Worm (Caenorhabditis elegans) whole organism, L3 larva: ENCODE data around the gene F42A10.7.

Source experiments
- R02D3.7 ChIP-seq: fragments of 150-350 bp; optimal IDR thresholded peaks from 2 replicates; lab custom pipeline; 2014; ENCODE audit warnings: missing biosample characterization, missing genetic modification characterization
- aly-2 ChIP-seq: fragments of 150-350 bp; optimal IDR thresholded peaks from 2 replicates; lab custom pipeline; 2014; ENCODE audit warnings: missing biosample characterization, missing genetic modification characterization
- ama-1 ChIP-seq: fragments of 150-350 bp; optimal IDR thresholded peaks from 2 replicates; lab custom pipeline; 2018
- ceh-16 ChIP-seq: sonication (generic microtip); optimal IDR thresholded peaks from 2 replicates; lab custom pipeline; 2017; ENCODE audit warnings: missing biosample characterization, missing genetic modification characterization
- ceh-28 ChIP-seq: fragments of 150-350 bp; optimal IDR thresholded peaks from 2 replicates; lab custom pipeline; 2014; ENCODE audit warnings: missing biosample characterization, missing genetic modification reagents, missing genetic modification characterization
- ceh-82 ChIP-seq: fragments of 150-350 bp; optimal IDR thresholded peaks from 2 replicates; lab custom pipeline; 2014; ENCODE audit warnings: missing biosample characterization, missing genetic modification characterization
- ceh-9 ChIP-seq: sonication (generic microtip); optimal IDR thresholded peaks from 2 replicates; lab custom pipeline; 2018; ENCODE audit warnings: missing biosample characterization, missing genetic modification characterization
- egl-27 ChIP-seq: sonication (generic microtip); optimal IDR thresholded peaks from 4 replicates; lab custom pipeline; 2017; ENCODE audit warnings: missing biosample characterization, missing genetic modification reagents, missing genetic modification characterization
- egl-5 ChIP-seq: fragments of 150-350 bp; optimal IDR thresholded peaks from 2 replicates; lab custom pipeline; 2017; ENCODE audit warnings: missing biosample characterization, missing genetic modification reagents, missing genetic modification characterization, inconsistent platforms
- elt-1 ChIP-seq: fragments of 150-350 bp; optimal IDR thresholded peaks from 2 replicates; lab custom pipeline; 2014; ENCODE audit warnings: missing biosample characterization, missing genetic modification characterization
- elt-2 ChIP-seq: sonication (generic microtip); optimal IDR thresholded peaks from 2 replicates; lab custom pipeline; 2016; ENCODE audit warnings: missing genetic modification reagents, mild to moderate bottlenecking, missing genetic modification characterization, missing compliant biosample characterization
- elt-3 ChIP-seq, 3 experiments: fragments of 150-350 bp in 1 of 3; sonication (generic microtip) in 2 of 3; optimal IDR thresholded peaks; 2 replicates in 2 of 3; 4 replicates in 1 of 3; lab custom pipeline; 2014 to 2017; ENCODE audit warnings: missing biosample characterization in 3 of 3, missing genetic modification characterization in 3 of 3
- eor-1 ChIP-seq, 2 experiments: fragments of 150-350 bp; optimal IDR thresholded peaks; 2 replicates each; lab custom pipeline; 2014 to 2018; ENCODE audit warnings: missing biosample characterization in 2 of 2, missing genetic modification characterization in 2 of 2
- fkh-10 ChIP-seq: sonication (generic microtip); optimal IDR thresholded peaks from 2 replicates; lab custom pipeline; 2017; ENCODE audit warnings: missing biosample characterization, missing genetic modification reagents, missing genetic modification characterization
- hmg-11 ChIP-seq: sonication (generic microtip); optimal IDR thresholded peaks from 2 replicates; lab custom pipeline; 2016; ENCODE audit warnings: missing genetic modification characterization, missing compliant biosample characterization
- jun-1 ChIP-seq: fragments of 150-350 bp; optimal IDR thresholded peaks from 2 replicates; lab custom pipeline; 2014; ENCODE audit warnings: missing biosample characterization, missing genetic modification reagents, missing genetic modification characterization
- lin-15B ChIP-seq: fragments of 150-350 bp; optimal IDR thresholded peaks from 2 replicates; lab custom pipeline; 2014; ENCODE audit warnings: missing biosample characterization, missing genetic modification characterization
- lin-39 ChIP-seq: fragments of 150-350 bp; optimal IDR thresholded peaks from 2 replicates; lab custom pipeline; 2018; ENCODE audit warnings: missing biosample characterization, missing genetic modification reagents, missing genetic modification characterization
- lsy-12 ChIP-seq: sonication (generic microtip); optimal IDR thresholded peaks from 2 replicates; lab custom pipeline; 2016; ENCODE audit warnings: mild to moderate bottlenecking, missing genetic modification characterization, missing compliant biosample characterization
- mdl-1 ChIP-seq: fragments of 150-350 bp; optimal IDR thresholded peaks from 2 replicates; lab custom pipeline; 2014; ENCODE audit warnings: missing biosample characterization, missing genetic modification characterization
- mml-1 ChIP-seq: fragments of 150-350 bp; sonication (generic microtip); optimal IDR thresholded peaks from 3 replicates; lab custom pipeline; 2014; ENCODE audit warnings: missing biosample characterization, missing genetic modification characterization
- nfya-1 ChIP-seq: sonication (generic microtip); optimal IDR thresholded peaks from 2 replicates; lab custom pipeline; 2017; ENCODE audit warnings: missing genetic modification characterization, mild to moderate bottlenecking, missing compliant biosample characterization, antibody characterized with exemption, moderate library complexity; ENCODE audit not compliant: insufficient read depth
- nhr-11 ChIP-seq: fragments of 150-350 bp; optimal IDR thresholded peaks from 2 replicates; lab custom pipeline; 2014; ENCODE audit warnings: missing biosample characterization, missing genetic modification characterization
- nhr-12 ChIP-seq: fragments of 150-350 bp; optimal IDR thresholded peaks from 2 replicates; lab custom pipeline; 2014; ENCODE audit warnings: missing biosample characterization, missing genetic modification characterization
- nhr-23 ChIP-seq: fragments of 150-350 bp; optimal IDR thresholded peaks from 2 replicates; lab custom pipeline; 2014; ENCODE audit warnings: missing biosample characterization, missing genetic modification reagents, missing genetic modification characterization
- nhr-237 ChIP-seq: fragments of 150-350 bp; optimal IDR thresholded peaks from 2 replicates; lab custom pipeline; 2014; ENCODE audit warnings: missing biosample characterization, missing genetic modification characterization
- nhr-25 ChIP-seq: sonication (generic microtip); optimal IDR thresholded peaks from 2 replicates; lab custom pipeline; 2017; ENCODE audit warnings: missing biosample characterization, missing genetic modification characterization
- nhr-28 ChIP-seq: fragments of 150-350 bp; optimal IDR thresholded peaks from 2 replicates; lab custom pipeline; 2014; ENCODE audit warnings: missing biosample characterization, missing genetic modification characterization
- nhr-43 ChIP-seq: sonication (generic microtip); optimal IDR thresholded peaks from 2 replicates; lab custom pipeline; 2016; ENCODE audit warnings: mild to moderate bottlenecking, missing genetic modification characterization, missing compliant biosample characterization; ENCODE audit not compliant: poor library complexity, severe bottlenecking
- pha-4 ChIP-seq: fragments of 150-350 bp; optimal IDR thresholded peaks from 2 replicates; lab custom pipeline; 2014; ENCODE audit warnings: missing biosample characterization, missing genetic modification reagents, missing genetic modification characterization
- pqm-1 ChIP-seq: fragments of 150-350 bp; optimal IDR thresholded peaks from 2 replicates; lab custom pipeline; 2017; ENCODE audit warnings: missing biosample characterization, missing genetic modification characterization, inconsistent platforms
- sea-2 ChIP-seq: fragments of 150-350 bp; sonication (generic microtip); optimal IDR thresholded peaks from 4 replicates; lab custom pipeline; 2014; ENCODE audit warnings: missing biosample characterization, missing genetic modification reagents, missing genetic modification characterization
- skn-1 ChIP-seq: fragments of 150-350 bp; optimal IDR thresholded peaks from 2 replicates; lab custom pipeline; 2014; ENCODE audit warnings: missing biosample characterization, missing genetic modification characterization
- snpc-4 ChIP-seq: fragments of 150-350 bp; optimal IDR thresholded peaks from 2 replicates; lab custom pipeline; 2014; ENCODE audit warnings: missing biosample characterization, missing genetic modification characterization
- tbx-2 ChIP-seq: sonication (generic microtip); optimal IDR thresholded peaks from 2 replicates; lab custom pipeline; 2016; ENCODE audit warnings: mild to moderate bottlenecking, missing genetic modification characterization, missing compliant biosample characterization
- unc-39 ChIP-seq: sonication (generic microtip); optimal IDR thresholded peaks from 4 replicates; lab custom pipeline; 2017; ENCODE audit warnings: missing biosample characterization, missing genetic modification characterization
- unc-62 ChIP-seq: fragments of 150-350 bp; sonication (generic microtip); optimal IDR thresholded peaks from 4 replicates; lab custom pipeline; 2014; ENCODE audit warnings: missing biosample characterization, missing genetic modification reagents, missing genetic modification characterization
- zag-1 ChIP-seq: fragments of 150-350 bp; optimal IDR thresholded peaks from 2 replicates; lab custom pipeline; 2014; ENCODE audit warnings: missing biosample characterization, missing genetic modification characterization
- ztf-4 ChIP-seq: fragments of 150-350 bp; optimal IDR thresholded peaks from 2 replicates; lab custom pipeline; 2014; ENCODE audit warnings: missing biosample characterization, missing genetic modification characterization

The F42A10.7 gene

ce11 chrIII:6180294-6180693 lies 1.8 kb upstream of the F42A10.7 start:
- no peak for TF ChIP-seq ama-1 (lab: Kevin White, UChicago)
- no peak for TF ChIP-seq snpc-4 (tag; lab: Kevin White, UChicago)
- TF ChIP-seq pqm-1: peak; percentile 87
- no peak for TF ChIP-seq nhr-28
- no peak for TF ChIP-seq nhr-43 (tag; lab: Kevin White, UChicago)
- no peak for TF ChIP-seq ceh-9 (tag; lab: Kevin White, UChicago)
- TF ChIP-seq jun-1 (tag; lab: Kevin White, UChicago): peak; percentile 51
- TF ChIP-seq pha-4 (tag; lab: Kevin White, UChicago): peak; percentile 55
- no peak for TF ChIP-seq elt-1 (tag; lab: Kevin White, UChicago)
- peak; percentile 66 for TF ChIP-seq skn-1 (tag; lab: Kevin White, UChicago)
- TF ChIP-seq elt-3 (tag; optimal IDR thresholded peaks at IDR 0.05; lab: Kevin White, UChicago): no peak
- TF ChIP-seq hmg-11 (tag; lab: Kevin White, UChicago): no peak
- no peak for TF ChIP-seq nhr-12 (tag; lab: Kevin White, UChicago)
- TF ChIP-seq nhr-11: no peak
- TF ChIP-seq elt-2: peak; percentile 96
- TF ChIP-seq mml-1 (tag; lab: Kevin White, UChicago): no peak

- TF ChIP-seq jun-1 (tag; lab: Kevin White, UChicago) (peak; percentile 69), pha-4 (tag; lab: Kevin White, UChicago) (peak; percentile 62), egl-27 (tag; lab: Kevin White, UChicago) (no peak), nhr-12 (tag; lab: Kevin White, UChicago) (no peak), nfya-1 (tag; lab: Kevin White, UChicago) (no peak), pqm-1 (peak; percentile 95), mdl-1 (tag; lab: Kevin White, UChicago) (peak; percentile 9), elt-2 (peak; percentile 96)
Measured at ce11 chrIII:6179062-6179461, 576 bp upstream of the F42A10.7 start.

ce11 chrIII:6177631-6178030 lies 855 bp downstream of the F42A10.7 start:
- TF ChIP-seq zag-1 (tag; lab: Kevin White, UChicago): no peak
- TF ChIP-seq lin-15B (tag; lab: Kevin White, UChicago): no peak
- no peak for TF ChIP-seq nhr-237
- no peak for TF ChIP-seq egl-27 (tag; lab: Kevin White, UChicago)
- TF ChIP-seq jun-1 (tag; lab: Kevin White, UChicago): no peak
- TF ChIP-seq pha-4 (tag; lab: Kevin White, UChicago): peak; percentile 56
- TF ChIP-seq unc-62 (GFP tag; lab: Kevin White, UChicago): no peak
- TF ChIP-seq elt-2: peak; percentile 55

- TF ChIP-seq elt-2: peak; percentile 27
- no peak for TF ChIP-seq R02D3.7
Measured at ce11 chrIII:6176761-6177160, 1.7 kb downstream of the F42A10.7 start, which contains the start of gene F42A10.6. Gene F42A10.6, minus strand, starts transcription at chrIII:6176861.

- TF ChIP-seq fkh-10 (GFP tag; lab: Kevin White, UChicago) (no peak), jun-1 (tag; lab: Kevin White, UChicago) (no peak), egl-5 (no peak), zag-1 (tag; lab: Kevin White, UChicago) (no peak), snpc-4 (tag; lab: Kevin White, UChicago) (no peak), hmg-11 (tag; lab: Kevin White, UChicago) (no peak), ceh-16 (tag; lab: Kevin White, UChicago) (no peak), eor-1 (tag; optimal IDR thresholded peaks at IDR 0.05; lab: Kevin White, UChicago) (no peak), lin-15B (tag; lab: Kevin White, UChicago) (no peak), R02D3.7 (no peak), lsy-12 (tag; lab: Kevin White, UChicago) (no peak)
Measured at ce11 chrIII:6176172-6176571, 2.3 kb downstream of the F42A10.7 start.

ce11 chrIII:6173020-6173597 lies 5.4 kb downstream of the F42A10.7 start, which contains the start of the genes abcf-3 and F42A10.5:
Gene abcf-3, plus strand, starts transcription at chrIII:6173403.
Gene F42A10.5, minus strand, starts transcription at chrIII:6173477.
- peak; percentile 6 for TF ChIP-seq skn-1 (tag; lab: Kevin White, UChicago)
- no peak for TF ChIP-seq zag-1 (tag; lab: Kevin White, UChicago)
- no peak for TF ChIP-seq elt-3 (tag; optimal IDR thresholded peaks at IDR 0.05; lab: Kevin White, UChicago)
- TF ChIP-seq lsy-12 (tag; lab: Kevin White, UChicago): peak; percentile 25
- TF ChIP-seq nhr-43 (tag; lab: Kevin White, UChicago): peak; percentile 50
- peak; percentile 42 for TF ChIP-seq ztf-4 (tag; lab: Kevin White, UChicago)
- TF ChIP-seq sea-2 (GFP tag; lab: Kevin White, UChicago): no peak
- peak; percentile 74 for TF ChIP-seq lin-15B (tag; lab: Kevin White, UChicago)
- no peak for TF ChIP-seq ceh-82
- no peak for TF ChIP-seq unc-39 (tag; lab: Kevin White, UChicago)
- TF ChIP-seq ama-1 (lab: Kevin White, UChicago): no peak
- peak; percentile 14 for TF ChIP-seq lin-39 (tag; lab: Kevin White, UChicago)
- peak; percentile 44 for TF ChIP-seq nhr-25 (tag; lab: Kevin White, UChicago)
- peak; percentile 72 for TF ChIP-seq nhr-23
- no peak for TF ChIP-seq mdl-1 (tag; lab: Kevin White, UChicago)
- TF ChIP-seq ceh-28 (tag; lab: Kevin White, UChicago): peak; percentile 12
- peak; percentile 28 for TF ChIP-seq nhr-11
- TF ChIP-seq snpc-4 (tag; lab: Kevin White, UChicago): no peak
- TF ChIP-seq ceh-16 (tag; lab: Kevin White, UChicago): no peak
- TF ChIP-seq mml-1 (tag; lab: Kevin White, UChicago): no peak
- TF ChIP-seq aly-2 (tag; lab: Kevin White, UChicago): no peak
- TF ChIP-seq tbx-2 (tag; lab: Kevin White, UChicago): peak; percentile 12
- TF ChIP-seq nhr-28: no peak
- no peak for TF ChIP-seq eor-1 (tag; optimal IDR thresholded peaks at IDR 0.05; lab: Kevin White, UChicago)
- peak; percentile 79 for TF ChIP-seq pha-4 (tag; lab: Kevin White, UChicago)
